Fruit fly (Drosophila melanogaster) whole organism, prepupa: ENCODE data around the gene CG5021.

Experiments
- CG10631 ChIP-seq: fragments of 200-800 bp; sonication (Bioruptor generic); optimal IDR thresholded peaks from 2 replicates; lab custom pipeline; 2016; ENCODE audit warnings: missing biosample characterization, missing genetic modification characterization
- CG10669 ChIP-seq: fragments of 200-800 bp; sonication (Bioruptor generic); optimal IDR thresholded peaks from 3 replicates; lab custom pipeline; 2018; ENCODE audit warnings: missing biosample characterization, mild to moderate bottlenecking, missing genetic modification characterization, moderate library complexity
- CG11294 ChIP-seq: fragments of 200-800 bp; sonication (Bioruptor generic); IDR thresholded peaks from 2 replicates; pipeline ENCODE4 v1.3.6; 2022; ENCODE audit warnings: missing biosample characterization, missing genetic modification characterization
- CG11902 ChIP-seq: fragments of 200-800 bp; sonication (Bioruptor generic); optimal IDR thresholded peaks from 3 replicates; lab custom pipeline; 2016; ENCODE audit warnings: missing biosample characterization, missing genetic modification characterization
- CG1621 ChIP-seq: fragments of 200-800 bp; sonication (Bioruptor generic); optimal IDR thresholded peaks from 3 replicates; lab custom pipeline; 2018; ENCODE audit warnings: missing biosample characterization, mild to moderate bottlenecking, missing genetic modification characterization
- CG3032 ChIP-seq: fragments of 200-800 bp; optimal IDR thresholded peaks from 2 replicates; lab custom pipeline; 2019; ENCODE audit warnings: missing biosample characterization, mild to moderate bottlenecking, missing genetic modification characterization, moderate library complexity
- CG31627 ChIP-seq: fragments of 200-800 bp; sonication (Bioruptor generic); optimal IDR thresholded peaks from 3 replicates; lab custom pipeline; 2016; ENCODE audit warnings: missing biosample characterization, missing genetic modification characterization
- CG32006 ChIP-seq: fragments of 200-800 bp; sonication (Bioruptor generic); optimal IDR thresholded peaks from 3 replicates; lab custom pipeline; 2017; ENCODE audit warnings: missing biosample characterization, mild to moderate bottlenecking, missing genetic modification characterization
- CG34406 ChIP-seq: fragments of 200-800 bp; sonication (Bioruptor generic); optimal IDR thresholded peaks from 3 replicates; lab custom pipeline; 2016; ENCODE audit warnings: missing biosample characterization, missing genetic modification characterization
- CG6276 ChIP-seq: fragments of 200-800 bp; sonication (Bioruptor generic); optimal IDR thresholded peaks from 2 replicates; lab custom pipeline; 2017; ENCODE audit warnings: missing biosample characterization, mild to moderate bottlenecking, missing genetic modification characterization
- CG6792 ChIP-seq: fragments of 200-800 bp; sonication (Bioruptor generic); optimal IDR thresholded peaks from 3 replicates; lab custom pipeline; 2016; ENCODE audit warnings: missing biosample characterization, missing genetic modification characterization
- CG6808 ChIP-seq: fragments of 200-800 bp; sonication (Bioruptor generic); optimal IDR thresholded peaks from 3 replicates; lab custom pipeline; 2017; ENCODE audit warnings: missing biosample characterization, missing genetic modification characterization, mild to moderate bottlenecking, moderate library complexity, missing genetic modification reagents
- CG7368 ChIP-seq: fragments of 200-800 bp; sonication (Bioruptor generic); optimal IDR thresholded peaks from 3 replicates; lab custom pipeline; 2016; ENCODE audit warnings: missing biosample characterization, missing genetic modification characterization
- CG8119 ChIP-seq: fragments of 200-800 bp; sonication (Bioruptor generic); IDR thresholded peaks from 3 replicates; pipeline ENCODE4 v1.3.6; 2022; ENCODE audit warnings: missing biosample characterization, missing genetic modification characterization
- CG8319 ChIP-seq: fragments of 200-800 bp; sonication (Bioruptor generic); optimal IDR thresholded peaks from 3 replicates; lab custom pipeline; 2016; ENCODE audit warnings: missing biosample characterization, missing genetic modification characterization
- CG9139 ChIP-seq: fragments of 200-800 bp; sonication (Bioruptor generic); optimal IDR thresholded peaks from 3 replicates; lab custom pipeline; 2017; ENCODE audit warnings: missing biosample characterization, mild to moderate bottlenecking, missing genetic modification characterization
- Eip75B ChIP-seq: fragments of 200-800 bp; sonication (Bioruptor generic); optimal IDR thresholded peaks from 3 replicates; lab custom pipeline; 2016; ENCODE audit warnings: missing biosample characterization, missing genetic modification characterization
- Eip78C ChIP-seq: fragments of 200-800 bp; sonication (Bioruptor generic); peaks from one replicate; lab custom pipeline; 2016; ENCODE audit warnings: missing biosample characterization, missing genetic modification characterization
- Eip93F ChIP-seq: fragments of 200-800 bp; sonication (Bioruptor generic); optimal IDR thresholded peaks from 2 replicates; lab custom pipeline; 2016; ENCODE audit warnings: missing biosample characterization, mild to moderate bottlenecking, missing genetic modification characterization
- Ets21C ChIP-seq: fragments of 200-800 bp; sonication (Bioruptor generic); optimal IDR thresholded peaks from 3 replicates; lab custom pipeline; 2016; ENCODE audit warnings: missing biosample characterization, missing genetic modification characterization
- Gug ChIP-seq: fragments of 200-800 bp; sonication (Bioruptor generic); IDR thresholded peaks from 2 replicates; pipeline ENCODE4 v1.3.6; 2022; ENCODE audit warnings: missing biosample characterization, missing genetic modification characterization
- Hr38 ChIP-seq: sonication (Bioruptor generic); optimal IDR thresholded peaks from 2 replicates; lab custom pipeline; 2016; ENCODE audit warnings: missing biosample characterization, missing genetic modification characterization
- Hr39 ChIP-seq: fragments of 200-800 bp; sonication (Bioruptor generic); optimal IDR thresholded peaks from 2 replicates; lab custom pipeline; 2016; ENCODE audit warnings: missing biosample characterization, missing genetic modification characterization
- Hr4 ChIP-seq: fragments of 200-800 bp; sonication (Bioruptor generic); optimal IDR thresholded peaks from 3 replicates; lab custom pipeline; 2016; ENCODE audit warnings: missing biosample characterization, missing genetic modification characterization
- Met ChIP-seq: fragments of 200-800 bp; sonication (Bioruptor generic); optimal IDR thresholded peaks from 3 replicates; lab custom pipeline; 2016; ENCODE audit warnings: missing biosample characterization, missing genetic modification characterization
- Sox14 ChIP-seq: fragments of 200-800 bp; sonication (Bioruptor generic); optimal IDR thresholded peaks from 3 replicates; lab custom pipeline; 2016; ENCODE audit warnings: missing biosample characterization, missing genetic modification characterization
- Sox15 ChIP-seq: fragments of 200-800 bp; sonication (Bioruptor generic); optimal IDR thresholded peaks from 3 replicates; lab custom pipeline; 2016; ENCODE audit warnings: missing biosample characterization, missing genetic modification characterization
- achi ChIP-seq: fragments of 200-800 bp; sonication (Bioruptor generic); optimal IDR thresholded peaks from 3 replicates; lab custom pipeline; 2016; ENCODE audit warnings: missing biosample characterization, missing genetic modification characterization
- cyc ChIP-seq: fragments of 200-800 bp; sonication (Bioruptor generic); optimal IDR thresholded peaks from 3 replicates; lab custom pipeline; 2016; ENCODE audit warnings: missing biosample characterization, missing genetic modification characterization
- dac ChIP-seq: fragments of 200-800 bp; sonication (Bioruptor generic); optimal IDR thresholded peaks from 2 replicates; lab custom pipeline; 2017; ENCODE audit warnings: missing biosample characterization, mild to moderate bottlenecking, missing genetic modification characterization
- dsx ChIP-seq: fragments of 200-800 bp; optimal IDR thresholded peaks from 3 replicates; lab custom pipeline; 2019; ENCODE audit warnings: missing biosample characterization, mild to moderate bottlenecking, missing genetic modification characterization, moderate library complexity; ENCODE audit not compliant: poor library complexity, severe bottlenecking
- eg ChIP-seq: fragments of 200-800 bp; sonication (Bioruptor generic); IDR thresholded peaks from 3 replicates; pipeline ENCODE4 v1.3.6; 2022; ENCODE audit warnings: missing biosample characterization, missing genetic modification characterization
- esn ChIP-seq: fragments of 200-800 bp; sonication (Bioruptor generic); optimal IDR thresholded peaks from 2 replicates; lab custom pipeline; 2016; ENCODE audit warnings: missing biosample characterization, mild to moderate bottlenecking, missing genetic modification characterization, moderate library complexity
- fd59A ChIP-seq: fragments of 200-800 bp; sonication (Bioruptor generic); optimal IDR thresholded peaks from 2 replicates; lab custom pipeline; 2017; ENCODE audit warnings: missing biosample characterization, mild to moderate bottlenecking, missing genetic modification characterization, missing genetic modification reagents
- fd85E ChIP-seq: fragments of 200-800 bp; sonication (Bioruptor generic); optimal IDR thresholded peaks from 3 replicates; lab custom pipeline; 2016; ENCODE audit warnings: missing biosample characterization, missing genetic modification characterization
- lz ChIP-seq: fragments of 200-800 bp; sonication (Bioruptor generic); optimal IDR thresholded peaks from 3 replicates; lab custom pipeline; 2016; ENCODE audit warnings: missing biosample characterization, missing genetic modification characterization
- net ChIP-seq: fragments of 200-800 bp; sonication (Bioruptor generic); optimal IDR thresholded peaks from 3 replicates; lab custom pipeline; 2016; ENCODE audit warnings: missing biosample characterization, missing genetic modification characterization
- salr ChIP-seq, 2 experiments: fragments of 200-800 bp; sonication (Bioruptor generic); optimal IDR thresholded peaks; 3 replicates each; lab custom pipeline; 2016 to 2018; ENCODE audit warnings: missing biosample characterization in 2 of 2, missing genetic modification characterization in 2 of 2, mild to moderate bottlenecking in 1 of 2
- spab ChIP-seq: fragments of 200-800 bp; sonication (Bioruptor generic); optimal IDR thresholded peaks from 2 replicates; lab custom pipeline; 2017; ENCODE audit warnings: missing biosample characterization, mild to moderate bottlenecking, missing genetic modification characterization, missing genetic modification reagents
- ss ChIP-seq, 2 experiments: fragments of 200-800 bp; sonication (Bioruptor generic); optimal IDR thresholded peaks; 2 replicates in 1 of 2; 3 replicates in 1 of 2; lab custom pipeline; 2017 to 2018; ENCODE audit warnings: mild to moderate bottlenecking in 2 of 2, missing biosample characterization in 2 of 2, missing genetic modification characterization in 2 of 2, moderate library complexity in 1 of 2
- svp ChIP-seq: fragments of 200-800 bp; sonication (Bioruptor generic); peaks from one replicate; lab custom pipeline; 2016; ENCODE audit warnings: missing biosample characterization, missing genetic modification characterization
- topi ChIP-seq: fragments of 200-800 bp; sonication (Bioruptor generic); optimal IDR thresholded peaks from 3 replicates; lab custom pipeline; 2016; ENCODE audit warnings: missing biosample characterization, missing genetic modification characterization

The CG5021 gene

DNA sequence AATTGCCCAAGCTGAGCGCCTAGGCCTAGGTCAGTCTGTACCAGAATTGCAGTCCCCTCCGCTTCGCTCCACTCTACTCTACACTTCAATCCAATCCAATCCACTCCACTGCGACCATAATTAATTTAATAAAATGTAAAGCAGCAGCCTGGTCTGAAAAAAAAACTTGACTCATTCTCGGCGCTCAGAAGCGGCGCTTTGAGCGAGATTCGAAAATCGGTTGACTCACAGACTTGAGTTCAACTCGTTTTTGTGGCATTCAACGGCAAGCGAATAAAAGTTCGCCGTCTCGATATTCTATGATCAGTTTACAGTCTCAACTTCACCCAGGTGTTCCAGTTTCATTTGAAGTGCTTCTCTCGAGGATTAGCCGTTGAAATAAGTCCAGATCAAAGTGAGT is 14.9 kb downstream of the CG5021 start, which contains the start of gene CG13314:
TSS of gene CG13314 (plus strand) at position 301 of the 400 bp plus-strand sequence.
- TF ChIP-seq CG9139 (GFP tag; lab: Kevin White, UChicago) (no peak), Gug (GFP tag; lab: Robert Waterston, UW) (no peak), dac (GFP tag; lab: Kevin White, UChicago) (no peak), CG7368 (GFP tag; lab: Kevin White, UChicago) (no peak), dsx (no peak), achi (no peak), CG10631 (GFP tag; lab: Kevin White, UChicago) (no peak), Hr39 (GFP tag; lab: Kevin White, UChicago) (no peak), net (no peak), spab (GFP tag; lab: Kevin White, UChicago) (no peak), Met (GFP tag; lab: Kevin White, UChicago) (no peak), topi (GFP tag; lab: Kevin White, UChicago) (no peak), ss (GFP tag; optimal IDR thresholded peaks at IDR 0.05; lab: Kevin White, UChicago) (no peak), CG1621 (no peak), CG31627 (no peak), eg (GFP tag; lab: Robert Waterston, UW) (no peak), CG32006 (GFP tag; lab: Kevin White, UChicago) (no peak), cyc (GFP tag; lab: Kevin White, UChicago) (no peak), Eip78C (no peak), Hr4 (no peak)

- TF ChIP-seq svp (GFP tag; lab: Kevin White, UChicago) (peak; percentile 75), Hr4 (no peak), Hr38 (GFP tag; lab: Kevin White, UChicago) (no peak), Eip78C (peak; percentile 79), eg (GFP tag; lab: Robert Waterston, UW) (no peak), CG8119 (GFP tag; lab: Robert Waterston, UW) (no peak), CG1621 (no peak), CG31627 (no peak)
These were observed 15.4 kb downstream of the CG5021 start for dm6 chr3L:8982044-8982443.

DNA sequence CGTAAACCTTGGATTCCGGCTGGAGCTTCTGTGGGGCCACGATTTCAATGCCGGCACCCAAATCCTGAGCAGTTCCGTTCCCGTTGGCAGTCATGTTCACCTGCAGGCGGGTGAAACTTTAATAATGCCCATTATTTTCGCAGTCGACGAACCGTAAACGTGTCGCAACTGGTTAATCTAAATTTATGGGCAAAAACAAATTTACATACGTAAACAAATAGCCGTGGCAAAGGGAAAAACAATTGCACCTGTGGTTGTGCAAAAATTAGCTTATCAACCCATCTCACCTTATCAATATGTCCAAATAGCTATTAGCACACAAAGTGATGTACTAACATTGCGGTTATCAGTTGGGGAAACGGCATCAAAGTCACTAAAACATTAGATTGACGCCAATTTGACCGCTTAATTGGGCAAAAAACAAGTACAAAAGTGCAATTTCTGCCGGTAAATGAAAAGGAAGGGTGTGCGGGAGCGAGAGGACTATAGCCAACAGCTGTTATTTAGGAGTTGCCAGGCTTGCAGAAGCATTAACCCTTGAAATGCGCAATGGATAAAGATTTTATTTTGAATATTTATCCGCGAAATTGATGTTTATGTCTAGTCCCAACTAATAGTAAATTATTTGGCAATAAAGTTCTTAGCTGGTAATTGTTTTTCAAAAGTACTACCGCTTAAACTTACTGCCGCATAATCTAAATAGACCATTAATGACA is 18.7 kb downstream of the CG5021 start:
- no peak for TF ChIP-seq dac (GFP tag; lab: Kevin White, UChicago)
- no peak for TF ChIP-seq Sox15
- no peak for TF ChIP-seq CG10669 (GFP tag; lab: Kevin White, UChicago)
- TF ChIP-seq svp (GFP tag; lab: Kevin White, UChicago), result peak; percentile 71
- no peak for TF ChIP-seq dsx
- TF ChIP-seq esn (GFP tag; lab: Kevin White, UChicago), result peak; percentile 41
- TF ChIP-seq fd59A (GFP tag; lab: Kevin White, UChicago), result no peak
- TF ChIP-seq CG32006 (GFP tag; lab: Kevin White, UChicago), result no peak
- TF ChIP-seq CG6808 (GFP tag; lab: Kevin White, UChicago), result no peak
- no peak for TF ChIP-seq CG6792 (GFP tag; lab: Kevin White, UChicago)
- no peak for TF ChIP-seq CG34406 (GFP tag; lab: Kevin White, UChicago)
- no peak for TF ChIP-seq achi
- TF ChIP-seq CG10631 (GFP tag; lab: Kevin White, UChicago), result no peak
- TF ChIP-seq Eip93F (GFP tag; lab: Kevin White, UChicago), result no peak
- TF ChIP-seq CG31627, result peak; percentile 21
- no peak for TF ChIP-seq CG1621
- TF ChIP-seq Gug (GFP tag; lab: Robert Waterston, UW), result no peak
- TF ChIP-seq CG6276 (GFP tag; lab: Kevin White, UChicago), result no peak
- TF ChIP-seq net, result no peak
- peak; percentile 13 for TF ChIP-seq Sox14 (GFP tag; lab: Kevin White, UChicago)
- TF ChIP-seq CG8119 (GFP tag; lab: Robert Waterston, UW), result no peak
- peak; percentile 41 for TF ChIP-seq Eip75B
- no peak for TF ChIP-seq Ets21C (GFP tag; lab: Kevin White, UChicago)
- TF ChIP-seq topi (GFP tag; lab: Kevin White, UChicago), result no peak
- TF ChIP-seq lz (GFP tag; lab: Kevin White, UChicago), result peak; percentile 12
- TF ChIP-seq CG3032 (tag; lab: Kevin White, UChicago), result peak; percentile 15
- TF ChIP-seq fd85E (GFP tag; lab: Kevin White, UChicago), result no peak
- no peak for TF ChIP-seq CG11902 (GFP tag; lab: Kevin White, UChicago)
- TF ChIP-seq CG8319, result no peak
- no peak for TF ChIP-seq eg (GFP tag; lab: Robert Waterston, UW)
- no peak for TF ChIP-seq CG11294
- TF ChIP-seq salr (GFP tag; optimal IDR thresholded peaks at IDR 0.05; lab: Kevin White, UChicago), result no peak
- no peak for TF ChIP-seq Eip78C
- TF ChIP-seq, all 60 proteins: peak for 7
